Worm (Caenorhabditis elegans) whole organism, late embryonic: ENCODE data around the gene F49C5.3.

Source experiments
- C08G9.2 ChIP-seq: sonication (generic microtip); optimal IDR thresholded peaks from 2 replicates; lab custom pipeline; 2016; ENCODE audit warnings: mild to moderate bottlenecking, missing genetic modification characterization, moderate library complexity, missing compliant biosample characterization
- ama-1 ChIP-seq: fragments of 150-350 bp; optimal IDR thresholded peaks from 2 replicates; lab custom pipeline; 2014
- elt-4 ChIP-seq: sonication (generic microtip); optimal IDR thresholded peaks from 2 replicates; lab custom pipeline; 2016; ENCODE audit warnings: missing genetic modification characterization, missing compliant biosample characterization
- gmeb-2 ChIP-seq: sonication (generic microtip); optimal IDR thresholded peaks from 2 replicates; lab custom pipeline; 2016; ENCODE audit warnings: missing genetic modification characterization, inconsistent platforms, missing compliant biosample characterization
- unc-3 ChIP-seq, 2 experiments: fragments of 200-800 bp in 1 of 2; sonication (Bioruptor generic) in 1 of 2; sonication (generic microtip) in 1 of 2; conservative IDR thresholded peaks in 1 of 2; optimal IDR thresholded peaks in 1 of 2; 2 replicates each; pipeline versions ENCODE4 v1.3.6 to Lab custom; 2016 to 2022; ENCODE audit warnings: missing compliant biosample characterization in 2 of 2, missing genetic modification characterization in 2 of 2, missing genetic modification reagents in 1 of 2

DNA sequence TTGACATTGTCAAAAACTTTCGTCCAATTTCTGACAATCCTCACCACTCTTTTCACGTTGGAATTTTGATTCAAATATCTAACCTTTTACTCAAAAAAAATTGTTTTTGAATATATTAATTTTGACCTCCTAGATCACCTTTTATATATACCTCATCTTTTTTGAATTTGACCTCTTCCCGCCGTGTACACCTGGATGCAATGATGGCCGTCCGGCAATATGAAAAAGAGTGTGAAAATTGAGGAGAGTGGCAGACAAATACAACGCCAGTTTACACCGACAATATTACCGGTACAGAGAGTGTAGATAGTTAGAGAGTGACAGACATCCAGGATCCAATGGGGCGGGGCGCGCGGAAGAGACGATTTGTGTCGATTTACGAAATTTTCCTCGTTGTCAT is 16.7 kb upstream of the F49C5.3 start, which contains the start of gene ceh-99:
- TF ChIP-seq unc-3 (GFP tag; conservative IDR thresholded peaks at IDR 0.05; lab: Robert Waterston, UW) (no peak), unc-3 (tag; optimal IDR thresholded peaks at IDR 0.05; lab: Kevin White, UChicago) (no peak), ama-1 (lab: Kevin White, UChicago) (no peak), C08G9.2 (tag; lab: Kevin White, UChicago) (no peak), elt-4 (tag; lab: Kevin White, UChicago) (no peak), gmeb-2 (tag; lab: Kevin White, UChicago) (no peak)
